Fruit fly (Drosophila melanogaster) whole organism, embryonic: ENCODE measurements around the gene Ptpmeg2.
A peak's percentile ranks its signal among the peaks of the same experiment; 100 is the strongest.

Experiments
- Antp ChIP-seq: fragments of 200-800 bp; sonication (Bioruptor generic); optimal IDR thresholded peaks from 3 replicates; lab custom pipeline; 2016; ENCODE audit warnings: missing biosample characterization, missing genetic modification characterization
- Asciz ChIP-seq: fragments of 200-800 bp; sonication (Bioruptor generic); optimal IDR thresholded peaks from 2 replicates; lab custom pipeline; 2017; ENCODE audit warnings: missing biosample characterization, mild to moderate bottlenecking, missing genetic modification characterization, missing genetic modification reagents
- Bdp1 ChIP-seq: fragments of 200-800 bp; sonication (Bioruptor generic); optimal IDR thresholded peaks from 3 replicates; lab custom pipeline; 2016; ENCODE audit warnings: missing biosample characterization, missing genetic modification characterization
- CG10147 ChIP-seq: fragments of 200-800 bp; sonication (Bioruptor generic); optimal IDR thresholded peaks from 2 replicates; lab custom pipeline; 2019; ENCODE audit warnings: missing biosample characterization, mild to moderate bottlenecking, missing genetic modification characterization, moderate library complexity
- CG10366 ChIP-seq: fragments of 200-800 bp; sonication (Bioruptor generic); IDR thresholded peaks from 2 replicates; pipeline ENCODE4 v1.3.6; 2022; ENCODE audit warnings: missing biosample characterization, missing genetic modification characterization
- CG10543 ChIP-seq: fragments of 200-800 bp; sonication (Bioruptor generic); optimal IDR thresholded peaks from 3 replicates; lab custom pipeline; 2017; ENCODE audit warnings: missing biosample characterization, mild to moderate bottlenecking, missing genetic modification characterization, moderate library complexity
- CG12236 ChIP-seq: fragments of 200-800 bp; sonication (Bioruptor generic); optimal IDR thresholded peaks from 2 replicates; lab custom pipeline; 2016; ENCODE audit warnings: missing biosample characterization, missing genetic modification characterization
- CG13287 ChIP-seq: fragments of 200-800 bp; sonication (Bioruptor generic); IDR thresholded peaks from 2 replicates; pipeline ENCODE4 v1.3.6; 2022; ENCODE audit warnings: missing biosample characterization, missing genetic modification characterization; ENCODE audit not compliant: partially characterized antibody
- CG15269 ChIP-seq: fragments of 200-800 bp; sonication (Bioruptor generic); optimal IDR thresholded peaks from 2 replicates; lab custom pipeline; 2018; ENCODE audit warnings: missing biosample characterization, mild to moderate bottlenecking, missing genetic modification characterization, moderate library complexity
- CG1529 ChIP-seq: fragments of 200-800 bp; sonication (Bioruptor generic); optimal IDR thresholded peaks from 3 replicates; lab custom pipeline; 2018; ENCODE audit warnings: missing biosample characterization, missing genetic modification characterization
- CG16779 ChIP-seq: fragments of 200-800 bp; sonication (Bioruptor generic); IDR thresholded peaks from 2 replicates; pipeline ENCODE4 v1.3.6; 2022; ENCODE audit warnings: missing biosample characterization, missing genetic modification characterization
- CG18764 ChIP-seq: fragments of 200-800 bp; sonication (Bioruptor generic); optimal IDR thresholded peaks from 3 replicates; lab custom pipeline; 2016; ENCODE audit warnings: missing biosample characterization, missing genetic modification characterization
- CG3163 ChIP-seq: fragments of 200-800 bp; sonication (Bioruptor generic); optimal IDR thresholded peaks from 3 replicates; lab custom pipeline; 2016; ENCODE audit warnings: missing biosample characterization, missing genetic modification characterization
- CG4707 ChIP-seq: fragments of 200-800 bp; sonication (Bioruptor generic); optimal IDR thresholded peaks from 2 replicates; lab custom pipeline; 2018; ENCODE audit warnings: missing biosample characterization, mild to moderate bottlenecking, missing genetic modification characterization, moderate library complexity
- CG6813 ChIP-seq: fragments of 200-800 bp; sonication (Bioruptor generic); optimal IDR thresholded peaks from 2 replicates; lab custom pipeline; 2017; ENCODE audit warnings: missing biosample characterization, missing genetic modification characterization, mild to moderate bottlenecking, moderate library complexity, missing genetic modification reagents
- CG7745 ChIP-seq: fragments of 200-800 bp; sonication (Bioruptor generic); optimal IDR thresholded peaks from 2 replicates; lab custom pipeline; 2018; ENCODE audit warnings: missing biosample characterization, mild to moderate bottlenecking, missing genetic modification characterization, moderate library complexity
- CG7786 ChIP-seq: fragments of 200-800 bp; sonication (Bioruptor generic); optimal IDR thresholded peaks from 2 replicates; lab custom pipeline; 2016; ENCODE audit warnings: missing biosample characterization, missing genetic modification characterization
- CG7963 ChIP-seq: fragments of 200-800 bp; sonication (Bioruptor generic); IDR thresholded peaks from 3 replicates; pipeline ENCODE4 v1.3.6; 2022; ENCODE audit warnings: missing biosample characterization, missing genetic modification characterization; ENCODE audit not compliant: partially characterized antibody
- CG8089 ChIP-seq: fragments of 200-800 bp; sonication (Bioruptor generic); optimal IDR thresholded peaks from 3 replicates; lab custom pipeline; 2016; ENCODE audit warnings: missing biosample characterization, missing genetic modification characterization
- Dll ChIP-seq: fragments of 200-800 bp; sonication (Bioruptor generic); IDR thresholded peaks from 4 replicates; pipeline ENCODE4 v1.3.6; 2022; ENCODE audit warnings: missing biosample characterization, missing genetic modification characterization; ENCODE audit not compliant: partially characterized antibody
- Doc2 ChIP-seq: fragments of 200-800 bp; sonication (Bioruptor generic); IDR thresholded peaks from 2 replicates; pipeline ENCODE4 v1.3.6; 2022; ENCODE audit warnings: missing biosample characterization, missing genetic modification characterization
- Eip74EF ChIP-seq, 2 experiments: fragments of 200-800 bp in 1 of 2; fragments of >200 bp in 1 of 2; sonication (Bioruptor generic) in 1 of 2; optimal IDR thresholded peaks; 2 replicates each; lab custom pipeline; 2017 to 2019; ENCODE audit warnings: missing biosample characterization in 2 of 2, missing genetic modification characterization in 2 of 2, mild to moderate bottlenecking in 1 of 2, moderate library complexity in 1 of 2
- Elba2 ChIP-seq: fragments of 200-800 bp; sonication (Bioruptor generic); optimal IDR thresholded peaks from 3 replicates; lab custom pipeline; 2016; ENCODE audit warnings: missing biosample characterization, missing genetic modification characterization
- H15 ChIP-seq: fragments of 200-800 bp; sonication (Bioruptor generic); IDR thresholded peaks from 3 replicates; pipeline ENCODE4 v1.3.6; 2022; ENCODE audit warnings: missing biosample characterization, missing genetic modification characterization
- HLH4C ChIP-seq: fragments of 200-800 bp; sonication (Bioruptor generic); IDR thresholded peaks from 3 replicates; pipeline ENCODE4 v1.3.6; 2022; ENCODE audit warnings: missing biosample characterization, missing genetic modification characterization; ENCODE audit not compliant: partially characterized antibody
- HmgD ChIP-seq: fragments of 200-800 bp; sonication (Bioruptor generic); optimal IDR thresholded peaks from 3 replicates; lab custom pipeline; 2016; ENCODE audit warnings: missing biosample characterization, missing genetic modification characterization
- Hr78 ChIP-seq, 2 experiments: fragments of 200-800 bp in 1 of 2; fragments of >200 bp in 1 of 2; sonication (Bioruptor generic) in 1 of 2; optimal IDR thresholded peaks; 2 replicates each; lab custom pipeline; 2017 to 2019; ENCODE audit warnings: missing biosample characterization in 2 of 2, missing genetic modification characterization in 2 of 2, mild to moderate bottlenecking in 1 of 2, moderate library complexity in 1 of 2
- Lim3 ChIP-seq: fragments of 200-800 bp; sonication (Bioruptor generic); IDR thresholded peaks from 2 replicates; pipeline ENCODE4 v1.3.6; 2022; ENCODE audit warnings: missing biosample characterization, missing genetic modification characterization
- Meics ChIP-seq: fragments of 200-800 bp; sonication (Bioruptor generic); optimal IDR thresholded peaks from 2 replicates; lab custom pipeline; 2017; ENCODE audit warnings: missing biosample characterization, mild to moderate bottlenecking, missing genetic modification characterization
- Nf-YC ChIP-seq: fragments of 200-800 bp; optimal IDR thresholded peaks from 3 replicates; lab custom pipeline; 2019; ENCODE audit warnings: missing biosample characterization, mild to moderate bottlenecking, missing genetic modification characterization, moderate library complexity
- Side ChIP-seq: fragments of 200-800 bp; sonication (Bioruptor generic); optimal IDR thresholded peaks from 2 replicates; lab custom pipeline; 2016; ENCODE audit warnings: missing biosample characterization, missing genetic modification characterization
- Trl ChIP-seq, 3 experiments: fragments of >200 bp in 2 of 3; fragments of 200-800 bp in 1 of 3; sonication (Bioruptor generic) in 1 of 3; optimal IDR thresholded peaks; 2 replicates in 1 of 3; 3 replicates in 2 of 3; lab custom pipeline; 2016 to 2017; ENCODE audit warnings: missing biosample characterization in 1 of 3, missing genetic modification characterization in 1 of 3
- Usf ChIP-seq: fragments of 200-800 bp; sonication (Bioruptor generic); optimal IDR thresholded peaks from 2 replicates; lab custom pipeline; 2017; ENCODE audit warnings: missing genotype, missing biosample characterization, missing genetic modification characterization
- amos ChIP-seq: fragments of 200-800 bp; sonication (Bioruptor generic); IDR thresholded peaks from 2 replicates; pipeline ENCODE4 v1.3.6; 2022; ENCODE audit warnings: missing biosample characterization, missing genetic modification characterization; ENCODE audit not compliant: partially characterized antibody
- ato ChIP-seq: fragments of 200-800 bp; sonication (Bioruptor generic); IDR thresholded peaks from 2 replicates; pipeline ENCODE4 v1.3.6; 2022; ENCODE audit warnings: missing biosample characterization, missing genetic modification characterization; ENCODE audit not compliant: partially characterized antibody
- her ChIP-seq: fragments of 200-800 bp; sonication (Bioruptor generic); optimal IDR thresholded peaks from 2 replicates; lab custom pipeline; 2016; ENCODE audit warnings: missing biosample characterization, missing genetic modification characterization
- hth ChIP-seq: fragments of >200 bp; optimal IDR thresholded peaks from 2 replicates; lab custom pipeline; 2017; ENCODE audit warnings: inconsistent platforms
- lov ChIP-seq, 2 experiments: fragments of 200-800 bp in 1 of 2; fragments of >200 bp in 1 of 2; sonication (Bioruptor generic) in 1 of 2; IDR thresholded peaks in 1 of 2; optimal IDR thresholded peaks in 1 of 2; 2 replicates in 1 of 2; 3 replicates in 1 of 2; pipeline versions ENCODE4 v1.3.6 to Lab custom; 2017 to 2022; ENCODE audit warnings: missing biosample characterization in 1 of 2, missing genetic modification characterization in 1 of 2
- mam ChIP-seq: fragments of 200-800 bp; sonication (Bioruptor generic); optimal IDR thresholded peaks from 3 replicates; lab custom pipeline; 2016; ENCODE audit warnings: missing biosample characterization, missing genetic modification characterization
- odd ChIP-seq: fragments of 200-800 bp; sonication (Bioruptor generic); optimal IDR thresholded peaks from 2 replicates; lab custom pipeline; 2017; ENCODE audit warnings: missing biosample characterization, mild to moderate bottlenecking, missing genetic modification characterization
- org-1 ChIP-seq: fragments of 200-800 bp; sonication (Bioruptor generic); optimal IDR thresholded peaks from 2 replicates; lab custom pipeline; 2017; ENCODE audit warnings: missing biosample characterization, missing genetic modification characterization
- phol ChIP-seq: fragments of 200-800 bp; sonication (Bioruptor generic); optimal IDR thresholded peaks from 3 replicates; lab custom pipeline; 2018; ENCODE audit warnings: missing biosample characterization, mild to moderate bottlenecking, missing genetic modification characterization, moderate library complexity
- row ChIP-seq: fragments of 200-800 bp; sonication (Bioruptor generic); IDR thresholded peaks from 3 replicates; pipeline ENCODE4 v1.3.6; 2022; ENCODE audit warnings: missing biosample characterization, missing genetic modification characterization
- tin ChIP-seq: fragments of 200-800 bp; sonication (Bioruptor generic); optimal IDR thresholded peaks from 3 replicates; lab custom pipeline; 2016; ENCODE audit warnings: missing biosample characterization, missing genetic modification characterization
- toy ChIP-seq: fragments of 200-800 bp; sonication (Bioruptor generic); IDR thresholded peaks from 2 replicates; pipeline ENCODE4 v1.3.6; 2022; ENCODE audit warnings: missing biosample characterization, missing genetic modification characterization
- trem ChIP-seq: fragments of 200-800 bp; optimal IDR thresholded peaks from 3 replicates; lab custom pipeline; 2019; ENCODE audit warnings: missing biosample characterization, mild to moderate bottlenecking, missing genetic modification characterization, moderate library complexity
- tup ChIP-seq: fragments of 200-800 bp; sonication (Bioruptor generic); optimal IDR thresholded peaks from 2 replicates; lab custom pipeline; 2016; ENCODE audit warnings: missing biosample characterization, mild to moderate bottlenecking, missing genetic modification characterization, moderate library complexity
- tx ChIP-seq: fragments of 200-800 bp; sonication (Bioruptor generic); optimal IDR thresholded peaks from 2 replicates; lab custom pipeline; 2016; ENCODE audit warnings: missing biosample characterization, missing genetic modification characterization
- yki ChIP-seq: fragments of >200 bp; optimal IDR thresholded peaks from 3 replicates; lab custom pipeline; 2018
- zen ChIP-seq: fragments of 200-800 bp; sonication (Bioruptor generic); optimal IDR thresholded peaks from 3 replicates; lab custom pipeline; 2018; ENCODE audit warnings: missing biosample characterization, mild to moderate bottlenecking, missing genetic modification characterization, moderate library complexity

The Ptpmeg2 gene

dm6 chrX:9589928-9590327 lies 69.0 kb downstream of the Ptpmeg2 start (continued):
- TF ChIP-seq tin (GFP tag; lab: Kevin White, UChicago), result peak; percentile 9
- TF ChIP-seq Usf (GFP tag; lab: Kevin White, UChicago), result no peak
- no peak for TF ChIP-seq CG3163 (GFP tag; lab: Kevin White, UChicago)
- TF ChIP-seq tup (GFP tag; lab: Kevin White, UChicago), result no peak
- TF ChIP-seq CG10543 (GFP tag; lab: Kevin White, UChicago), result no peak
- no peak for TF ChIP-seq tx (GFP tag; lab: Kevin White, UChicago)
- no peak for TF ChIP-seq mam
- no peak for TF ChIP-seq trem (tag; lab: Kevin White, UChicago)
- TF ChIP-seq Nf-YC (tag; lab: Kevin White, UChicago), result peak; percentile 39
- TF ChIP-seq her (GFP tag; lab: Kevin White, UChicago), result no peak
- TF ChIP-seq row, result peak; percentile 74
- TF ChIP-seq zen (tag; lab: Kevin White, UChicago), result no peak
- TF ChIP-seq Elba2 (GFP tag; lab: Kevin White, UChicago), result no peak
- no peak for TF ChIP-seq CG7963 (GFP tag; lab: Robert Waterston, UW)
- peak; percentile 43 for TF ChIP-seq org-1
- TF ChIP-seq HLH4C (GFP tag; lab: Robert Waterston, UW), result no peak
- TF ChIP-seq CG13287, result no peak
- peak; percentile 72 for TF ChIP-seq CG15269 (tag; lab: Kevin White, UChicago)
- TF ChIP-seq Bdp1 (GFP tag; lab: Kevin White, UChicago), result no peak
- peak; percentile 60 for TF ChIP-seq phol
- no peak for TF ChIP-seq Antp (GFP tag; lab: Kevin White, UChicago)
- no peak for TF ChIP-seq yki (lab: Kevin White, UChicago)
- no peak for TF ChIP-seq CG16779 (GFP tag; lab: Robert Waterston, UW)
- no peak for TF ChIP-seq Doc2 (GFP tag; lab: Robert Waterston, UW)
- no peak for TF ChIP-seq CG18764 (GFP tag; lab: Kevin White, UChicago)
- TF ChIP-seq Side (GFP tag; lab: Kevin White, UChicago), result no peak
- peak; percentile 53 for TF ChIP-seq Meics (GFP tag; lab: Kevin White, UChicago)
- TF ChIP-seq Dll (GFP tag; lab: Robert Waterston, UW), result no peak
- TF ChIP-seq CG10366 (GFP tag; lab: Robert Waterston, UW), result no peak
- no peak for TF ChIP-seq hth (lab: Kevin White, UChicago)
- no peak for TF ChIP-seq Hr78 (GFP tag; optimal IDR thresholded peaks at IDR 0.05; lab: Kevin White, UChicago)
- TF ChIP-seq CG10147 (GFP tag; lab: Kevin White, UChicago), result peak; percentile 45
- no peak for TF ChIP-seq CG12236 (GFP tag; lab: Kevin White, UChicago)
- no peak for TF ChIP-seq toy (GFP tag; lab: Robert Waterston, UW)
- TF ChIP-seq ato (GFP tag; lab: Robert Waterston, UW), result no peak
- TF ChIP-seq CG4707 (GFP tag; lab: Kevin White, UChicago), result peak; percentile 5
- TF ChIP-seq CG1529 (GFP tag; lab: Kevin White, UChicago), result no peak
- no peak for TF ChIP-seq HmgD (GFP tag; lab: Kevin White, UChicago)
- peak; percentile 36 for TF ChIP-seq odd (GFP tag; lab: Kevin White, UChicago)
- TF ChIP-seq Trl (optimal IDR thresholded peaks at IDR 0.05; lab: Kevin White, UChicago), result no peak
- no peak for TF ChIP-seq Trl (GFP tag; optimal IDR thresholded peaks at IDR 0.05; lab: Kevin White, UChicago)
- 0 out of 3 replicates have a peak, but pooled peaks have one; percentile 43 for TF ChIP-seq H15
- peak in 1 of 2 experiments; percentile 45 for TF ChIP-seq Eip74EF (GFP tag; optimal IDR thresholded peaks at IDR 0.05; lab: Kevin White, UChicago)
- TF ChIP-seq CG6813 (GFP tag; lab: Kevin White, UChicago), result peak; percentile 7
- TF ChIP-seq Asciz (GFP tag; lab: Kevin White, UChicago), result peak; percentile 51
- TF ChIP-seq CG7786, result no peak
- TF ChIP-seq CG8089, result no peak
- TF ChIP-seq Lim3 (GFP tag; lab: Robert Waterston, UW), result no peak
- TF ChIP-seq lov (optimal IDR thresholded peaks at IDR 0.05; lab: Kevin White, UChicago), result no peak
- no peak for TF ChIP-seq lov (GFP tag; IDR thresholded peaks at IDR 0.05; lab: Robert Waterston, UW)
- TF ChIP-seq CG7745 (tag; lab: Kevin White, UChicago), result no peak
- no peak for TF ChIP-seq amos (GFP tag; lab: Robert Waterston, UW)
